Worm (Caenorhabditis elegans) whole organism, L4 larva: ENCODE data around the gene F10D2.8.

ENCODE experiments used
- D1046.2 ChIP-seq: fragments of 200-800 bp; sonication (Bioruptor generic); IDR thresholded peaks from 2 replicates; pipeline ENCODE4 v1.3.6; 2022; ENCODE audit warnings: missing genetic modification characterization, missing compliant biosample characterization
- F10B5.3 ChIP-seq: sonication (generic microtip); optimal IDR thresholded peaks from 2 replicates; lab custom pipeline; 2016; ENCODE audit warnings: mild to moderate bottlenecking, missing genetic modification characterization, missing compliant biosample characterization
- F44E2.7 ChIP-seq: fragments of 200-800 bp; sonication (Bioruptor generic); IDR thresholded peaks from 2 replicates; pipeline ENCODE4 v2.1.2; 2022; ENCODE audit warnings: missing genetic modification characterization, missing compliant biosample characterization
- Y105C5A.15 ChIP-seq: fragments of 200-800 bp; sonication (Bioruptor generic); IDR thresholded peaks from 2 replicates; pipeline ENCODE4 v1.3.6; 2022; ENCODE audit warnings: missing genetic modification characterization, missing compliant biosample characterization
- Y48G9A.11 ChIP-seq: fragments of 200-800 bp; sonication (Bioruptor generic); IDR thresholded peaks from 2 replicates; pipeline ENCODE4 v1.3.6; 2022; ENCODE audit warnings: missing genetic modification reagents, missing genetic modification characterization, missing compliant biosample characterization
- ZK337.2 ChIP-seq: fragments of 200-800 bp; sonication (Bioruptor generic); IDR thresholded peaks from 2 replicates; pipeline ENCODE4 v1.3.6; 2022; ENCODE audit warnings: missing genetic modification reagents, missing genetic modification characterization, missing compliant biosample characterization
- aha-1 ChIP-seq: fragments of 150-350 bp; peaks from one replicate; lab custom pipeline; 2014; ENCODE audit warnings: missing biosample characterization, missing genetic modification characterization
- ceh-32 ChIP-seq: sonication (generic microtip); optimal IDR thresholded peaks from 2 replicates; lab custom pipeline; 2016; ENCODE audit warnings: mild to moderate bottlenecking, missing genetic modification characterization, missing compliant biosample characterization; ENCODE audit not compliant: poor library complexity
- ctbp-1 ChIP-seq: fragments of 200-800 bp; sonication (Bioruptor generic); IDR thresholded peaks from 2 replicates; pipeline ENCODE4 v1.3.6; 2022; ENCODE audit warnings: missing genetic modification reagents, missing genetic modification characterization, missing compliant biosample characterization
- daf-16 ChIP-seq, 3 experiments: sonication (generic microtip); optimal IDR thresholded peaks; 2 replicates each; lab custom pipeline; 2016 to 2017; ENCODE audit warnings: missing genetic modification characterization in 3 of 3, missing genetic modification reagents in 3 of 3, mild to moderate bottlenecking in 2 of 3, missing compliant biosample characterization in 2 of 3, missing biosample characterization in 1 of 3, moderate library complexity in 1 of 3
- dmd-6 ChIP-seq: fragments of 200-800 bp; sonication (Bioruptor generic); IDR thresholded peaks from 2 replicates; pipeline ENCODE4 v1.3.6; 2022; ENCODE audit warnings: missing genetic modification reagents, missing genetic modification characterization, missing compliant biosample characterization
- dpl-1 ChIP-seq: fragments of 150-350 bp; optimal IDR thresholded peaks from 2 replicates; lab custom pipeline; 2014; ENCODE audit warnings: missing biosample characterization, missing genetic modification reagents, missing genetic modification characterization
- duxl-1 ChIP-seq: sonication (generic microtip); optimal IDR thresholded peaks from 2 replicates; lab custom pipeline; 2016; ENCODE audit warnings: mild to moderate bottlenecking, missing genetic modification characterization, moderate library complexity, missing compliant biosample characterization; ENCODE audit not compliant: poor library complexity
- dve-1 ChIP-seq: sonication (generic microtip); optimal IDR thresholded peaks from 2 replicates; lab custom pipeline; 2017; ENCODE audit warnings: antibody characterized with exemption, mild to moderate bottlenecking, missing genetic modification characterization, missing compliant biosample characterization; ENCODE audit not compliant: insufficient read depth
- egl-27 ChIP-seq: sonication (generic microtip); optimal IDR thresholded peaks from 3 replicates; lab custom pipeline; 2017; ENCODE audit warnings: missing biosample characterization, missing genetic modification reagents, missing genetic modification characterization
- fkh-10 ChIP-seq: fragments of 150-350 bp; optimal IDR thresholded peaks from 2 replicates; lab custom pipeline; 2014; ENCODE audit warnings: missing biosample characterization, missing genetic modification reagents, missing genetic modification characterization
- hlh-11 ChIP-seq: fragments of 200-800 bp; sonication (Bioruptor generic); optimal IDR thresholded peaks from 2 replicates; lab custom pipeline; 2018; ENCODE audit warnings: mild to moderate bottlenecking, missing genetic modification characterization, missing compliant biosample characterization
- lin-1 ChIP-seq: fragments of 200-800 bp; sonication (Bioruptor generic); IDR thresholded peaks from 2 replicates; pipeline ENCODE4 v1.3.6; 2022; ENCODE audit warnings: missing genetic modification reagents, missing genetic modification characterization, missing compliant biosample characterization
- lin-13 ChIP-seq: fragments of 150-350 bp; optimal IDR thresholded peaks from 2 replicates; lab custom pipeline; 2014; ENCODE audit warnings: missing biosample characterization, missing genetic modification reagents, missing genetic modification characterization
- lin-15B ChIP-seq: fragments of 150-350 bp; sonication (generic microtip); optimal IDR thresholded peaks from 3 replicates; lab custom pipeline; 2014; ENCODE audit warnings: missing biosample characterization, missing genetic modification characterization
- mes-2 ChIP-seq: sonication (generic microtip); optimal IDR thresholded peaks from 2 replicates; lab custom pipeline; 2016; ENCODE audit warnings: missing genotype, mild to moderate bottlenecking, missing genetic modification characterization, missing compliant biosample characterization; ENCODE audit not compliant: poor library complexity, severe bottlenecking
- nhr-102 ChIP-seq: sonication (generic microtip); optimal IDR thresholded peaks from 2 replicates; lab custom pipeline; 2016; ENCODE audit warnings: mild to moderate bottlenecking, missing genetic modification characterization, moderate library complexity, missing compliant biosample characterization
- nhr-28 ChIP-seq: fragments of 150-350 bp; optimal IDR thresholded peaks from 2 replicates; lab custom pipeline; 2014; ENCODE audit warnings: missing biosample characterization, missing genetic modification characterization
- nhr-42 ChIP-seq: fragments of 200-800 bp; sonication (Bioruptor generic); IDR thresholded peaks from 2 replicates; pipeline ENCODE4 v1.3.6; 2022; ENCODE audit warnings: missing genetic modification characterization, missing compliant biosample characterization
- nhr-48 ChIP-seq: sonication (generic microtip); optimal IDR thresholded peaks from 2 replicates; lab custom pipeline; 2016; ENCODE audit warnings: mild to moderate bottlenecking, missing genetic modification characterization, missing compliant biosample characterization
- nhr-6 ChIP-seq: fragments of 150-350 bp; optimal IDR thresholded peaks from 2 replicates; lab custom pipeline; 2014; ENCODE audit warnings: missing biosample characterization, missing genetic modification characterization
- nhr-77 ChIP-seq: fragments of 150-350 bp; optimal IDR thresholded peaks from 2 replicates; lab custom pipeline; 2014; ENCODE audit warnings: missing biosample characterization, missing genetic modification characterization
- pqm-1 ChIP-seq: sonication (generic microtip); optimal IDR thresholded peaks from 2 replicates; lab custom pipeline; 2017; ENCODE audit warnings: missing biosample characterization, missing genetic modification characterization
- set-16 ChIP-seq: fragments of 200-800 bp; sonication (Bioruptor generic); IDR thresholded peaks from 2 replicates; pipeline ENCODE4 v1.3.6; 2022; ENCODE audit warnings: missing genetic modification reagents, missing genetic modification characterization, missing compliant biosample characterization
- snpc-1.2 ChIP-seq: fragments of 200-800 bp; sonication (Bioruptor generic); IDR thresholded peaks from 2 replicates; pipeline ENCODE4 v1.3.6; 2022; ENCODE audit warnings: missing genetic modification reagents, missing genetic modification characterization, missing compliant biosample characterization
- spr-1 ChIP-seq: sonication (generic microtip); optimal IDR thresholded peaks from 2 replicates; lab custom pipeline; 2016; ENCODE audit warnings: mild to moderate bottlenecking, missing genetic modification characterization, missing compliant biosample characterization
- spr-3 ChIP-seq: fragments of 200-800 bp; sonication (Bioruptor generic); optimal IDR thresholded peaks from 2 replicates; lab custom pipeline; 2018; ENCODE audit warnings: mild to moderate bottlenecking, missing genetic modification characterization, missing compliant biosample characterization
- ztf-11 ChIP-seq: fragments of 150-350 bp; optimal IDR thresholded peaks from 2 replicates; lab custom pipeline; 2014; ENCODE audit warnings: missing biosample characterization, missing genetic modification characterization

F10D2.8 gene

DNA sequence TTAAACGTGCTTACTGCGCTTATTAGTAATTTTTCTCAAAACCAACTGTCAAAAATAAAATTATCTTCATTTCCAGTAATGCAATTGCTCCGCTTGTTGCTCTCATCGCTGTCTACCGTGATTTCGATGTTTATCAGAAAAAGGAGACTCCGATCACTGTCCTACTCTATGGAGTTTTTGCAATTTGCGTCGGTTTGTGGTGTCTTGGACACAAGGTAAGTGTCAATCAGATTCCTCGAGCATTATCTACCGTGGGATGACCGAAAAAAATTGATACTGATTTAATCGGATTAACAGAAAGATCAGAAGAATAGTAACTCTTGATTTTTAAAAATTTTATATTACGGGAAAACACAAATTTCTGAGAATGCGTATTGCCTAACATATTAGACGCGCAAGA, 36.8 kb upstream of the F10D2.8 start:
- TF ChIP-seq duxl-1 (tag; lab: Kevin White, UChicago): no peak
- no peak for TF ChIP-seq lin-13
- peak; percentile 60 for TF ChIP-seq dmd-6 (GFP tag; lab: Robert Waterston, UW)
- TF ChIP-seq daf-16 (GFP tag; optimal IDR thresholded peaks at IDR 0.05; lab: Kevin White, UChicago): peak in 1 of 2 experiments; percentile 4
- peak; percentile 32 for TF ChIP-seq daf-16 (tag; optimal IDR thresholded peaks at IDR 0.05; lab: Kevin White, UChicago)

ce11 chrV:7186599-7186998, 36.1 kb upstream of the F10D2.8 start:
- peak; percentile 69 for TF ChIP-seq pqm-1 (tag; lab: Kevin White, UChicago)
- TF ChIP-seq nhr-6 (tag; lab: Kevin White, UChicago): no peak
- peak; percentile 25 for TF ChIP-seq dve-1 (tag; lab: Kevin White, UChicago)
- TF ChIP-seq daf-16 (GFP tag; optimal IDR thresholded peaks at IDR 0.05; lab: Kevin White, UChicago): no peak
- TF ChIP-seq daf-16 (tag; optimal IDR thresholded peaks at IDR 0.05; lab: Kevin White, UChicago): peak; percentile 37
- TF ChIP-seq fkh-10 (GFP tag; lab: Kevin White, UChicago): no peak
- peak; percentile 49 for TF ChIP-seq nhr-77
- TF ChIP-seq hlh-11 (tag; lab: Kevin White, UChicago): peak; percentile 52
- TF ChIP-seq nhr-28: peak; percentile 75
- TF ChIP-seq lin-1 (GFP tag; lab: Robert Waterston, UW): peak; percentile 75; the same call in 1 of the 2 replicates
- TF ChIP-seq dmd-6 (GFP tag; lab: Robert Waterston, UW): peak; percentile 69

DNA sequence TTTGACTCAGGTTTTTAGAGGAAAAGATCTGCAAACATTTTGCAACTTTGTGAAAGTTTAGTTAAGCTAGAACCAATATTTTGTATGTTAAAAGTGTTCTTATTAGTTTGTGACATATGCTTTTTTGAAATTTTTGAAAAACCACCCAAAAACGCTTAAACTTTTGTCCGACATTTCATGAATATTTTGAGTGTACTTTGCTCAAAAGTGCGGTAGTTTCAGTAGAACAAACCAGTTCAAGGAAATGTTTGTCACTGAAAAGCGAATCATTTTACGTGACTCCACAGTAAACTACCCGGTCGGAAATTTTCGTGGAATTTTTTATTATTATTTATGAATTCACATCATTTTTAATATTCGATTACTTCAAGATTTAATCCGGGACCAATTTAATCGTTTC, 34.0 kb upstream of the F10D2.8 start, which contains the start of gene pitr-5:
Gene pitr-5, plus strand, starts transcription at position 301 of the 400 bp plus-strand sequence.
- no peak for TF ChIP-seq ctbp-1
- TF ChIP-seq F10B5.3 (tag; lab: Kevin White, UChicago): no peak
- TF ChIP-seq dmd-6 (GFP tag; lab: Robert Waterston, UW): no peak
- TF ChIP-seq snpc-1.2 (GFP tag; lab: Robert Waterston, UW): no peak
- no peak for TF ChIP-seq spr-1
- no peak for TF ChIP-seq nhr-42 (GFP tag; lab: Robert Waterston, UW)
- no peak for TF ChIP-seq F44E2.7 (GFP tag; lab: Robert Waterston, UW)
- no peak for TF ChIP-seq ztf-11 (tag; lab: Kevin White, UChicago)
- TF ChIP-seq ceh-32: no peak
- no peak for TF ChIP-seq lin-15B
- TF ChIP-seq Y105C5A.15: no peak
- TF ChIP-seq set-16 (GFP tag; lab: Robert Waterston, UW): no peak
- no peak for TF ChIP-seq nhr-48 (tag; lab: Kevin White, UChicago)
- TF ChIP-seq egl-27 (tag; lab: Kevin White, UChicago): no peak

- TF ChIP-seq aha-1 (tag; lab: Kevin White, UChicago): peak; percentile 72
- TF ChIP-seq dpl-1 (GFP tag; lab: Kevin White, UChicago): peak; percentile 1
- TF ChIP-seq D1046.2 (GFP tag; lab: Robert Waterston, UW): no peak
- no peak for TF ChIP-seq ZK337.2 (GFP tag; lab: Robert Waterston, UW)
- TF ChIP-seq Y48G9A.11 (GFP tag; lab: Robert Waterston, UW): no peak
- TF ChIP-seq mes-2 (tag; lab: Kevin White, UChicago): peak; percentile 47
- TF ChIP-seq spr-3: no peak
These were observed 28.3 kb upstream of the F10D2.8 start, which contains the start of gene cpsf-2 for ce11 chrV:7178843-7179242. TSS of gene cpsf-2 (plus strand) at chrV:7179172.

ce11 chrV:7175201-7175600, 24.7 kb upstream of the F10D2.8 start, which contains the start of gene lgc-39:
TSS of gene lgc-39 (plus strand) at chrV:7175501.
- TF ChIP-seq F10B5.3 (tag; lab: Kevin White, UChicago) (no peak), ztf-11 (tag; lab: Kevin White, UChicago) (no peak), nhr-102 (tag; lab: Kevin White, UChicago) (no peak), egl-27 (tag; lab: Kevin White, UChicago) (no peak)
- TF ChIP-seq, all 104 proteins: peak for 0
